Worm (Caenorhabditis elegans): ENCODE measurements around the gene kin-29.
A peak's percentile ranks its signal among the peaks of the same experiment; 100 is the strongest.

Gene kin-29

DNA sequence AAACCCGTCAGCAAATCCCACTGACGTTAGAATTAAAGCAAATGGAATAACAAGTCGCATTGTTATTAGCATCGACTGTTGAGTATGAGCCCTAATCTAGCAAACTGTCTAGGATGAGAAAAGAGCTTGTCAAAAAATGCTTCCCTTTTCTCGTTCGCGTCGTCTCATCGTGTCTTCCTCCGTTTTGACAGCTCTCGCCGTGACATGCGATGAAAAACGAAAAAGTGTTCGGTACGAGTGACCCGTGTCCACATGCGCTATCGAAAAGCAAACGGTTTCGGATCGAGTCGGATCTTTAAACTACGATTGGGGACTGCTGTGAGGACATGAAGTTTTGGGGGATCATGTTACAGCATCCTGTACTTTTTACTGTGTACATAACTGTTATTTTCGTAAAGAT lies 10.1 kb upstream of the kin-29 start, which contains the start of gene comt-1:
Gene comt-1 (minus strand): TSS at position 101 of the 400 bp plus-strand sequence.
- TF ChIP-seq ceh-40 (GFP tag; IDR thresholded peaks at IDR 0.05): no peak
- TF ChIP-seq lin-54 (GFP tag; optimal IDR thresholded peaks at IDR 0.05): no peak
- TF ChIP-seq B0336.3 (GFP tag; IDR thresholded peaks at IDR 0.05): no peak
- TF ChIP-seq ztf-22 (GFP tag; optimal IDR thresholded peaks at IDR 0.05): no peak
- no peak for TF ChIP-seq F52B5.7 (tag; optimal IDR thresholded peaks at IDR 0.05)
- TF ChIP-seq xnd-1 (tag; optimal IDR thresholded peaks at IDR 0.05): no peak
- TF ChIP-seq nhr-179 (tag; optimal IDR thresholded peaks at IDR 0.05): no peak
- TF ChIP-seq nfyb-1 (GFP tag; IDR thresholded peaks at IDR 0.05): no peak
- no peak for TF ChIP-seq hmg-1.2 (GFP tag; IDR thresholded peaks at IDR 0.05)
- no peak for TF ChIP-seq F10E7.11 (tag; optimal IDR thresholded peaks at IDR 0.05)
- TF ChIP-seq ztf-25 (GFP tag; IDR thresholded peaks at IDR 0.05): no peak
- no peak for TF ChIP-seq egl-44 (GFP tag; IDR thresholded peaks at IDR 0.05)

DNA sequence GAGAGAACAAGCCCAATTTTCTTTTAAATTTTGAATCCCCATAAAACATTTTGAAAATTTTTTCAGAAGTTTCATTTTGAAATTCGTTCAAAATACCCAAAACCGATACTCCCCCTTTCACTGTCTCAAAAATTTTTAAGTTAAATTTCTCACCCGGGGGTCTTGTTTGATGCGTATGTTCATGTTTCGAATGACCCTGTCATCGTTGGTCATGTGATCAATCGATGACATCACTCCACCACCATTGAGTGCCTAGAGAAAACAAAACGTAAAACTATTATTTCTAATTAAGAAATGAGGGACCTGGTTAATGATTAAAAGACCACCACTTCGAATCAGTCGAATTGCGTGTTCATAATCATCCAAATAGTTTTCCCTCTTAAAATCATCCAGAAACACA lies 6.1 kb upstream of the kin-29 start:
- TF ChIP-seq fkh-3 (tag; optimal IDR thresholded peaks at IDR 0.05) (no peak), egrh-3 (GFP tag; IDR thresholded peaks at IDR 0.05) (no peak), attf-3 (GFP tag; conservative IDR thresholded peaks at IDR 0.05) (no peak), ceh-40 (GFP tag; IDR thresholded peaks at IDR 0.05) (no peak), Y79H2A.3 (GFP tag; conservative IDR thresholded peaks at IDR 0.05) (no peak), bed-1 (GFP tag; IDR thresholded peaks at IDR 0.05) (no peak), F52B5.7 (tag; optimal IDR thresholded peaks at IDR 0.05) (no peak), ztf-28 (GFP tag; IDR thresholded peaks at IDR 0.05) (no peak), attf-6 (GFP tag; IDR thresholded peaks at IDR 0.05) (no peak), ztf-26 (tag; optimal IDR thresholded peaks at IDR 0.05) (no peak), die-1 (tag; optimal IDR thresholded peaks at IDR 0.05) (no peak), C17E4.6 (GFP tag; IDR thresholded peaks at IDR 0.05) (no peak), tbx-9 (tag; optimal IDR thresholded peaks at IDR 0.05; ENCODE audit: borderline replicate concordance) (no peak), gei-17 (GFP tag; optimal IDR thresholded peaks at IDR 0.05) (no peak), mes-4 (tag; optimal IDR thresholded peaks at IDR 0.05) (no peak), aptf-2 (GFP tag; conservative IDR thresholded peaks at IDR 0.05) (no peak), zfh-2 (GFP tag; conservative IDR thresholded peaks at IDR 0.05) (no peak)

- TF ChIP-seq ztf-6 (GFP tag; IDR thresholded peaks at IDR 0.05) (no peak), nhr-80 (tag; optimal IDR thresholded peaks at IDR 0.05) (no peak), madf-3 (GFP tag; IDR thresholded peaks at IDR 0.05) (0 out of 2 replicates have a peak, but pooled peaks have one; percentile 17), C17E4.6 (GFP tag; IDR thresholded peaks at IDR 0.05) (no peak), nhr-27 (tag; optimal IDR thresholded peaks at IDR 0.05) (no peak), egrh-3 (GFP tag; IDR thresholded peaks at IDR 0.05) (no peak)
Measured at ce11 chrX:2857070-2857825, 5.0 kb upstream of the kin-29 start, which contains the start of gene tra-4. Gene tra-4, minus strand, starts transcription at chrX:2857603.

ce11 chrX:2853963-2854362 lies 1.7 kb upstream of the kin-29 start:
- TF ChIP-seq die-1 (tag; optimal IDR thresholded peaks at IDR 0.05) (no peak), nfya-1 (tag; optimal IDR thresholded peaks at IDR 0.05; ENCODE audit: borderline replicate concordance, insufficient read depth) (no peak), nhr-179 (tag; optimal IDR thresholded peaks at IDR 0.05) (no peak), lin-26 (GFP tag; IDR thresholded peaks at IDR 0.05) (no peak), madf-6 (GFP tag; IDR thresholded peaks at IDR 0.05) (no peak)
